Fruit fly (Drosophila melanogaster) whole organism, adult: Measurements from ENCODE around the gene CG14205.

Experiments
- CG12768 ChIP-seq: fragments of 200-800 bp; sonication (Bioruptor generic); optimal IDR thresholded peaks from 2 replicates; lab custom pipeline; 2017; ENCODE audit warnings: missing biosample characterization, missing genetic modification characterization, mild to moderate bottlenecking, moderate library complexity, missing genetic modification reagents
- CG14711 ChIP-seq: fragments of 200-800 bp; sonication (Bioruptor generic); optimal IDR thresholded peaks from 2 replicates; lab custom pipeline; 2018; ENCODE audit warnings: missing biosample characterization, mild to moderate bottlenecking, missing genetic modification characterization, moderate library complexity
- CG1620 ChIP-seq: fragments of 200-800 bp; sonication (Bioruptor generic); optimal IDR thresholded peaks from 2 replicates; lab custom pipeline; 2016; ENCODE audit warnings: missing biosample characterization, missing genetic modification characterization
- CG33017 ChIP-seq: fragments of 200-800 bp; sonication (Bioruptor generic); optimal IDR thresholded peaks from 2 replicates; lab custom pipeline; 2018; ENCODE audit warnings: missing biosample characterization, mild to moderate bottlenecking, missing genetic modification characterization, moderate library complexity
- CG7101 ChIP-seq: fragments of 200-800 bp; sonication (Bioruptor generic); optimal IDR thresholded peaks from 2 replicates; lab custom pipeline; 2018; ENCODE audit warnings: missing biosample characterization, mild to moderate bottlenecking, missing genetic modification characterization, moderate library complexity
- Mnt ChIP-seq: fragments of 200-800 bp; sonication (Bioruptor generic); optimal IDR thresholded peaks from 2 replicates; lab custom pipeline; 2016; ENCODE audit warnings: missing biosample characterization, mild to moderate bottlenecking, missing genetic modification characterization
- bab1 ChIP-seq: fragments of 200-800 bp; sonication (Bioruptor generic); optimal IDR thresholded peaks from 3 replicates; lab custom pipeline; 2019; ENCODE audit warnings: missing biosample characterization, mild to moderate bottlenecking, missing genetic modification characterization, moderate library complexity
- cic ChIP-seq: fragments of 200-800 bp; sonication (Bioruptor generic); optimal IDR thresholded peaks from 2 replicates; lab custom pipeline; 2017; ENCODE audit warnings: missing biosample characterization, mild to moderate bottlenecking, missing genetic modification characterization, moderate library complexity
- cnc ChIP-seq, 2 experiments: fragments of >200 bp; optimal IDR thresholded peaks; 2 replicates each; lab custom pipeline; 2017
- kay ChIP-seq: fragments of 200-800 bp; sonication (Bioruptor generic); peaks from one replicate; lab custom pipeline; 2016; ENCODE audit warnings: missing biosample characterization, missing genetic modification characterization, borderline replicate concordance
- ovo ChIP-seq: fragments of 200-800 bp; sonication (Bioruptor generic); optimal IDR thresholded peaks from 2 replicates; lab custom pipeline; 2016; ENCODE audit warnings: missing biosample characterization, missing genetic modification characterization
- tj ChIP-seq: fragments of 200-800 bp; sonication (Bioruptor generic); optimal IDR thresholded peaks from 3 replicates; lab custom pipeline; 2017; ENCODE audit warnings: missing biosample characterization, mild to moderate bottlenecking, missing genetic modification characterization, moderate library complexity
- toe ChIP-seq: fragments of 200-800 bp; sonication (Bioruptor generic); optimal IDR thresholded peaks from 2 replicates; lab custom pipeline; 2016; ENCODE audit warnings: missing biosample characterization, missing genetic modification characterization

DNA sequence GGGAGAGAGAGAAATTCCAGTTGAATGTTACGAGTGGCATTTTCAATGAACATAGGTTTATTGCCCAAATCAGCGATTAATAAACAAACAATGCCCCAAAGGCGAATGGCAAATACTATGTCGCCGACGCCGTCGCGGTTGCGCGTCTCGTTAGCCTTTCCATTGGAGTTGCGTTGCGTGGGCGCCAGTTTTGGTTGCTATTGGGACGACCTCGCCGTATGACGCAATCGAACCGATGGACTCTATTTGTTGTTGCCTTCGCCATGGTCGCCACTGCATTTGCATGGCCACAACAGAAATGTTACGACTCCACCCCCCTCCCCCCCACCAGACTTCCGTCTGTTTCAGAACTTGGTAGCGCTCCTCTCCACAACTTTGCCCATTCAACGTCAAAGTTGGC lies 14.1 kb downstream of the CG14205 start:
- TF ChIP-seq CG1620 (GFP tag; lab: Kevin White, UChicago): no peak
- TF ChIP-seq tj: no peak
- no peak for TF ChIP-seq cnc (optimal IDR thresholded peaks at IDR 0.05; lab: Kevin White, UChicago)
- no peak for TF ChIP-seq cic (GFP tag; lab: Kevin White, UChicago)
- no peak for TF ChIP-seq CG7101 (tag; lab: Kevin White, UChicago)
- TF ChIP-seq kay (GFP tag; lab: Kevin White, UChicago): no peak
- TF ChIP-seq ovo (GFP tag; lab: Kevin White, UChicago): no peak
- TF ChIP-seq Mnt (GFP tag; lab: Kevin White, UChicago): no peak
- TF ChIP-seq CG33017 (tag; lab: Kevin White, UChicago): no peak
- TF ChIP-seq CG14711 (tag; lab: Kevin White, UChicago): no peak
- no peak for TF ChIP-seq CG12768 (GFP tag; lab: Kevin White, UChicago)
- TF ChIP-seq toe: no peak
- no peak for TF ChIP-seq bab1 (GFP tag; lab: Kevin White, UChicago)
